Fruit fly (Drosophila melanogaster) whole organism, embryonic: ENCODE data around the gene CG15880.

Experiments used
- Asciz ChIP-seq: fragments of 200-800 bp; sonication (Bioruptor generic); optimal IDR thresholded peaks from 2 replicates; lab custom pipeline; 2017; ENCODE audit warnings: missing biosample characterization, mild to moderate bottlenecking, missing genetic modification characterization, missing genetic modification reagents
- Atf6 ChIP-seq: fragments of 200-800 bp; sonication (Bioruptor generic); IDR thresholded peaks from 2 replicates; pipeline ENCODE4 v1.3.6; 2022; ENCODE audit warnings: missing biosample characterization, missing genetic modification characterization
- BEAF-32 ChIP-seq: fragments of 200-800 bp; sonication (Bioruptor generic); optimal IDR thresholded peaks from 3 replicates; lab custom pipeline; 2017; ENCODE audit warnings: missing biosample characterization, missing genetic modification characterization, mild to moderate bottlenecking, moderate library complexity, missing genetic modification reagents
- CG1024 ChIP-seq: fragments of 200-800 bp; sonication (Bioruptor generic); IDR thresholded peaks from 2 replicates; pipeline ENCODE4 v1.3.6; 2022; ENCODE audit warnings: missing biosample characterization, missing genetic modification characterization
- CG10321 ChIP-seq: fragments of 200-800 bp; sonication (Bioruptor generic); IDR thresholded peaks from 2 replicates; pipeline ENCODE4 v1.3.6; 2022; ENCODE audit warnings: missing biosample characterization, missing genetic modification characterization
- CG12299 ChIP-seq: fragments of 200-800 bp; sonication (Bioruptor generic); optimal IDR thresholded peaks from 2 replicates; lab custom pipeline; 2018; ENCODE audit warnings: missing biosample characterization, mild to moderate bottlenecking, missing genetic modification characterization
- CG13424 ChIP-seq: fragments of 200-800 bp; sonication (Bioruptor generic); optimal IDR thresholded peaks from 2 replicates; lab custom pipeline; 2019; ENCODE audit warnings: missing biosample characterization, mild to moderate bottlenecking, missing genetic modification characterization, moderate library complexity
- CG14667 ChIP-seq: fragments of 200-800 bp; sonication (Bioruptor generic); IDR thresholded peaks from 2 replicates; pipeline ENCODE4 v1.3.6; 2022; ENCODE audit warnings: missing biosample characterization, missing genetic modification characterization
- CG16813 ChIP-seq: fragments of 200-800 bp; sonication (Bioruptor generic); IDR thresholded peaks from 3 replicates; pipeline ENCODE4 v1.3.6; 2022; ENCODE audit warnings: missing biosample characterization, missing genetic modification characterization; ENCODE audit not compliant: partially characterized antibody
- CG17385 ChIP-seq: fragments of 200-800 bp; sonication (Bioruptor generic); optimal IDR thresholded peaks from 3 replicates; lab custom pipeline; 2018; ENCODE audit warnings: missing biosample characterization, mild to moderate bottlenecking, missing genetic modification characterization
- CG18619 ChIP-seq: fragments of 200-800 bp; sonication (Bioruptor generic); optimal IDR thresholded peaks from 3 replicates; lab custom pipeline; 2017; ENCODE audit warnings: missing biosample characterization, mild to moderate bottlenecking, missing genetic modification characterization
- CG18764 ChIP-seq: fragments of 200-800 bp; sonication (Bioruptor generic); optimal IDR thresholded peaks from 3 replicates; lab custom pipeline; 2016; ENCODE audit warnings: missing biosample characterization, missing genetic modification characterization
- CG2678 ChIP-seq: fragments of 200-800 bp; sonication (Bioruptor generic); optimal IDR thresholded peaks from 3 replicates; lab custom pipeline; 2019; ENCODE audit warnings: missing biosample characterization, mild to moderate bottlenecking, missing genetic modification characterization, moderate library complexity
- CG3065 ChIP-seq: fragments of 200-800 bp; sonication (Bioruptor generic); optimal IDR thresholded peaks from 2 replicates; lab custom pipeline; 2016; ENCODE audit warnings: missing biosample characterization, missing genetic modification characterization
- CG31365 ChIP-seq: fragments of 200-800 bp; sonication (Bioruptor generic); optimal IDR thresholded peaks from 2 replicates; lab custom pipeline; 2018; ENCODE audit warnings: missing biosample characterization, mild to moderate bottlenecking, missing genetic modification characterization
- CG3407 ChIP-seq: fragments of 200-800 bp; sonication (Bioruptor generic); optimal IDR thresholded peaks from 2 replicates; lab custom pipeline; 2018; ENCODE audit warnings: missing biosample characterization, mild to moderate bottlenecking, missing genetic modification characterization
- CG6683 ChIP-seq: fragments of 200-800 bp; sonication (Bioruptor generic); optimal IDR thresholded peaks from 2 replicates; lab custom pipeline; 2017; ENCODE audit warnings: missing biosample characterization, mild to moderate bottlenecking, missing genetic modification characterization, missing genetic modification reagents
- CG7786 ChIP-seq: fragments of 200-800 bp; sonication (Bioruptor generic); optimal IDR thresholded peaks from 2 replicates; lab custom pipeline; 2016; ENCODE audit warnings: missing biosample characterization, missing genetic modification characterization
- CG8924 ChIP-seq: fragments of 200-800 bp; optimal IDR thresholded peaks from 3 replicates; lab custom pipeline; 2019; ENCODE audit warnings: missing biosample characterization, mild to moderate bottlenecking, missing genetic modification characterization, moderate library complexity
- CG8944 ChIP-seq: fragments of 200-800 bp; sonication (Bioruptor generic); optimal IDR thresholded peaks from 3 replicates; lab custom pipeline; 2016; ENCODE audit warnings: missing biosample characterization, missing genetic modification characterization
- CG9215 ChIP-seq: fragments of 200-800 bp; sonication (Bioruptor generic); IDR thresholded peaks from 2 replicates; pipeline ENCODE4 v1.3.6; 2022; ENCODE audit warnings: missing biosample characterization, missing genetic modification characterization
- CrebB ChIP-seq: fragments of 200-800 bp; sonication (Bioruptor generic); optimal IDR thresholded peaks from 3 replicates; lab custom pipeline; 2018; ENCODE audit warnings: missing biosample characterization, mild to moderate bottlenecking, missing genetic modification characterization
- Dip3 ChIP-seq: fragments of 200-800 bp; sonication (Bioruptor generic); optimal IDR thresholded peaks from 3 replicates; lab custom pipeline; 2016; ENCODE audit warnings: missing biosample characterization, missing genetic modification characterization
- H2.0 ChIP-seq: fragments of 200-800 bp; sonication (Bioruptor generic); IDR thresholded peaks from 2 replicates; pipeline ENCODE4 v1.3.6; 2022; ENCODE audit warnings: missing biosample characterization, missing genetic modification characterization
- HmgD ChIP-seq: fragments of 200-800 bp; sonication (Bioruptor generic); optimal IDR thresholded peaks from 3 replicates; lab custom pipeline; 2016; ENCODE audit warnings: missing biosample characterization, missing genetic modification characterization
- HmgZ ChIP-seq: fragments of 200-800 bp; sonication (Bioruptor generic); optimal IDR thresholded peaks from 2 replicates; lab custom pipeline; 2018; ENCODE audit warnings: missing biosample characterization, mild to moderate bottlenecking, missing genetic modification characterization
- Meics ChIP-seq: fragments of 200-800 bp; sonication (Bioruptor generic); optimal IDR thresholded peaks from 2 replicates; lab custom pipeline; 2017; ENCODE audit warnings: missing biosample characterization, mild to moderate bottlenecking, missing genetic modification characterization
- Mrtf ChIP-seq: fragments of 200-800 bp; sonication (Bioruptor generic); IDR thresholded peaks from 3 replicates; pipeline ENCODE4 v1.3.6; 2022; ENCODE audit warnings: missing biosample characterization, missing genetic modification characterization
- Nf-YC ChIP-seq: fragments of 200-800 bp; optimal IDR thresholded peaks from 3 replicates; lab custom pipeline; 2019; ENCODE audit warnings: missing biosample characterization, mild to moderate bottlenecking, missing genetic modification characterization, moderate library complexity
- Poxn ChIP-seq: fragments of 200-800 bp; sonication (Bioruptor generic); IDR thresholded peaks from 2 replicates; pipeline ENCODE4 v1.3.6; 2022; ENCODE audit warnings: missing biosample characterization, missing genetic modification characterization
- Xrp1 ChIP-seq: fragments of 200-800 bp; sonication (Bioruptor generic); IDR thresholded peaks from 2 replicates; pipeline ENCODE4 v1.3.6; 2022; ENCODE audit warnings: missing biosample characterization, missing genetic modification characterization
- ase ChIP-seq: fragments of 200-800 bp; sonication (Bioruptor generic); IDR thresholded peaks from 3 replicates; pipeline ENCODE4 v1.3.6; 2022; ENCODE audit warnings: missing biosample characterization, missing genetic modification characterization
- ash1 ChIP-seq: fragments of 200-800 bp; sonication (Bioruptor generic); optimal IDR thresholded peaks from 2 replicates; lab custom pipeline; 2018; ENCODE audit warnings: missing biosample characterization, mild to moderate bottlenecking, missing genetic modification characterization
- az2 ChIP-seq: fragments of 200-800 bp; sonication (Bioruptor generic); optimal IDR thresholded peaks from 3 replicates; lab custom pipeline; 2016; ENCODE audit warnings: missing biosample characterization, missing genetic modification characterization
- bowl ChIP-seq: fragments of 200-800 bp; sonication (Bioruptor generic); IDR thresholded peaks from 2 replicates; pipeline ENCODE4 v1.3.6; 2022; ENCODE audit warnings: missing biosample characterization, missing genetic modification characterization
- br ChIP-seq: fragments of >200 bp; optimal IDR thresholded peaks from 2 replicates; lab custom pipeline; 2017
- corto ChIP-seq: fragments of 200-800 bp; sonication (Bioruptor generic); optimal IDR thresholded peaks from 2 replicates; lab custom pipeline; 2016; ENCODE audit warnings: missing biosample characterization, mild to moderate bottlenecking, missing genetic modification characterization, moderate library complexity
- dimm ChIP-seq: fragments of 200-800 bp; sonication (Bioruptor generic); IDR thresholded peaks from 2 replicates; pipeline ENCODE4 v1.3.6; 2022; ENCODE audit warnings: missing biosample characterization, missing genetic modification characterization
- exex ChIP-seq: fragments of 200-800 bp; sonication (Bioruptor generic); optimal IDR thresholded peaks from 4 replicates; lab custom pipeline; 2018; ENCODE audit warnings: missing biosample characterization, mild to moderate bottlenecking, missing genetic modification characterization, moderate library complexity
- fd102C ChIP-seq: fragments of 200-800 bp; sonication (Bioruptor generic); optimal IDR thresholded peaks from 2 replicates; lab custom pipeline; 2018; ENCODE audit warnings: missing biosample characterization, mild to moderate bottlenecking, missing genetic modification characterization, moderate library complexity
- gcm ChIP-seq: fragments of 200-800 bp; sonication (Bioruptor generic); optimal IDR thresholded peaks from 2 replicates; lab custom pipeline; 2019; ENCODE audit warnings: missing biosample characterization, mild to moderate bottlenecking, missing genetic modification characterization, moderate library complexity
- gem ChIP-seq: fragments of 200-800 bp; sonication (Bioruptor generic); optimal IDR thresholded peaks from 2 replicates; lab custom pipeline; 2019; ENCODE audit warnings: missing biosample characterization, mild to moderate bottlenecking, missing genetic modification characterization, moderate library complexity
- ham ChIP-seq: fragments of 200-800 bp; sonication (Bioruptor generic); IDR thresholded peaks from 2 replicates; pipeline ENCODE4 v1.3.6; 2022; ENCODE audit warnings: missing biosample characterization, missing genetic modification characterization
- hbn ChIP-seq: fragments of 200-800 bp; sonication (Bioruptor generic); IDR thresholded peaks from 2 replicates; pipeline ENCODE4 v1.3.6; 2022; ENCODE audit warnings: missing biosample characterization, missing genetic modification characterization; ENCODE audit not compliant: partially characterized antibody
- lab ChIP-seq: fragments of 200-800 bp; sonication (Bioruptor generic); optimal IDR thresholded peaks from 3 replicates; lab custom pipeline; 2017; ENCODE audit warnings: missing biosample characterization, missing genetic modification characterization, mild to moderate bottlenecking, moderate library complexity, missing genetic modification reagents
- mam ChIP-seq: fragments of 200-800 bp; sonication (Bioruptor generic); optimal IDR thresholded peaks from 3 replicates; lab custom pipeline; 2016; ENCODE audit warnings: missing biosample characterization, missing genetic modification characterization
- mld ChIP-seq: fragments of 200-800 bp; sonication (Bioruptor generic); IDR thresholded peaks from 3 replicates; pipeline ENCODE4 v1.3.6; 2022; ENCODE audit warnings: missing biosample characterization, missing genetic modification characterization; ENCODE audit not compliant: partially characterized antibody
- oc ChIP-seq: fragments of 200-800 bp; sonication (Bioruptor generic); optimal IDR thresholded peaks from 2 replicates; lab custom pipeline; 2018; ENCODE audit warnings: missing biosample characterization, mild to moderate bottlenecking, missing genetic modification characterization, moderate library complexity
- pnt ChIP-seq: fragments of 200-800 bp; sonication (Bioruptor generic); optimal IDR thresholded peaks from 3 replicates; lab custom pipeline; 2016; ENCODE audit warnings: missing biosample characterization, missing genetic modification characterization
- ro ChIP-seq: fragments of 200-800 bp; sonication (Bioruptor generic); IDR thresholded peaks from 2 replicates; pipeline ENCODE4 v1.3.6; 2022; ENCODE audit warnings: missing biosample characterization, missing genetic modification characterization
- wek ChIP-seq: fragments of 200-800 bp; sonication (Bioruptor generic); optimal IDR thresholded peaks from 3 replicates; lab custom pipeline; 2018; ENCODE audit warnings: missing biosample characterization, mild to moderate bottlenecking, missing genetic modification characterization, moderate library complexity

CG15880 gene

dm6 chr2L:841708-842107, 24.0 kb upstream of the CG15880 start (continued):
- TF ChIP-seq CG8924 (tag; lab: Kevin White, UChicago) (peak; percentile 51), HmgD (no peak), HmgZ (peak; percentile 52), gem (tag; lab: Kevin White, UChicago) (peak; percentile 78), mam (GFP tag; lab: Kevin White, UChicago) (peak; percentile 81), Nf-YC (tag; lab: Kevin White, UChicago) (peak; percentile 26), corto (GFP tag; lab: Kevin White, UChicago) (peak; percentile 79), Xrp1 (peak; percentile 83), CG14667 (GFP tag; lab: Robert Waterston, UW) (peak; percentile 64), CG9215 (GFP tag; lab: Robert Waterston, UW) (peak; percentile 80), bowl (peak; percentile 52; the same call in 1 of the 2 replicates), ase (peak; percentile 66), Asciz (peak; percentile 24), ash1 (GFP tag; lab: Kevin White, UChicago) (no peak), Dip3 (GFP tag; lab: Kevin White, UChicago) (peak; percentile 83), CG10321 (GFP tag; lab: Robert Waterston, UW) (peak; percentile 45; the same call in 1 of the 2 replicates), CG2678 (tag; lab: Kevin White, UChicago) (peak; percentile 83), ham (GFP tag; lab: Robert Waterston, UW) (peak; percentile 57; the same call in 1 of the 2 replicates), ro (GFP tag; lab: Robert Waterston, UW) (peak; percentile 39; the same call in 1 of the 2 replicates), CG3407 (GFP tag; lab: Kevin White, UChicago) (peak; percentile 19), CG8944 (GFP tag; lab: Kevin White, UChicago) (peak; percentile 65), exex (peak; percentile 24), CG12299 (no peak), fd102C (GFP tag; lab: Kevin White, UChicago) (no peak), oc (tag; lab: Kevin White, UChicago) (peak; percentile 9), Mrtf (GFP tag; lab: Robert Waterston, UW) (peak; percentile 70; the same call in 1 of the 3 replicates), H2.0 (GFP tag; lab: Robert Waterston, UW) (peak; percentile 74), Poxn (GFP tag; lab: Robert Waterston, UW) (peak; percentile 31; the same call in 1 of the 2 replicates), gcm (peak; percentile 30), lab (peak; percentile 90), CG16813 (GFP tag; lab: Robert Waterston, UW) (no peak), BEAF-32 (no peak), br (lab: Kevin White, UChicago) (no peak), Atf6 (GFP tag; lab: Robert Waterston, UW) (peak; percentile 85), CG18619 (GFP tag; lab: Kevin White, UChicago) (peak; percentile 54), CG31365 (tag; lab: Kevin White, UChicago) (no peak), CG17385 (peak; percentile 57), az2 (GFP tag; lab: Kevin White, UChicago) (peak; percentile 62), hbn (GFP tag; lab: Robert Waterston, UW) (no peak), CG18764 (GFP tag; lab: Kevin White, UChicago) (peak; percentile 7), CG6683 (GFP tag; lab: Kevin White, UChicago) (peak; percentile 15), CrebB (peak; percentile 53), CG3065 (GFP tag; lab: Kevin White, UChicago) (no peak), pnt (GFP tag; lab: Kevin White, UChicago) (no peak), Meics (GFP tag; lab: Kevin White, UChicago) (peak; percentile 82), CG7786 (peak; percentile 81), wek (GFP tag; lab: Kevin White, UChicago) (no peak), CG1024 (GFP tag; lab: Robert Waterston, UW) (peak; percentile 76), mld (GFP tag; lab: Robert Waterston, UW) (no peak), dimm (GFP tag; lab: Robert Waterston, UW) (peak; percentile 44; the same call in 1 of the 2 replicates), CG13424 (tag; lab: Kevin White, UChicago) (peak; percentile 58)
